Fruit fly (Drosophila melanogaster): ENCODE measurements around the gene colt.

Gene colt

dm6 chr2L:2749144-2749766 lies 20.6 kb downstream of the colt start (continued):
- no peak for TF ChIP-seq slbo (GFP tag; IDR thresholded peaks at IDR 0.05)
- TF ChIP-seq sr (GFP tag; IDR thresholded peaks at IDR 0.05) = no peak
- TF ChIP-seq Sry-δ (GFP tag; optimal IDR thresholded peaks at IDR 0.05) = peak; percentile 51
- 0 out of 2 replicates have a peak, but pooled peaks have one; percentile 42 for TF ChIP-seq CG6272 (GFP tag; IDR thresholded peaks at IDR 0.05)
- TF ChIP-seq hkb (optimal IDR thresholded peaks at IDR 0.05) = no peak
- TF ChIP-seq hkb (GFP tag; IDR thresholded peaks at IDR 0.05) = no peak
- peak; percentile 43 for TF ChIP-seq Myb (GFP tag; optimal IDR thresholded peaks at IDR 0.05)
- TF ChIP-seq amos (GFP tag; IDR thresholded peaks at IDR 0.05; ENCODE audit: partially characterized antibody) = no peak
- no peak for TF ChIP-seq Hand (GFP tag; optimal IDR thresholded peaks at IDR 0.05)
- TF ChIP-seq CG2875 (GFP tag; optimal IDR thresholded peaks at IDR 0.05) = peak; percentile 52
- TF ChIP-seq zfh2 (GFP tag; optimal IDR thresholded peaks at IDR 0.05) = peak; percentile 7
- no peak for TF ChIP-seq CG10274 (GFP tag; optimal IDR thresholded peaks at IDR 0.05)
- no peak for TF ChIP-seq Bteb2 (GFP tag; optimal IDR thresholded peaks at IDR 0.05)
- TF ChIP-seq CG9797 (GFP tag; optimal IDR thresholded peaks at IDR 0.05) = peak; percentile 12
- no peak for TF ChIP-seq fu2 (GFP tag; optimal IDR thresholded peaks at IDR 0.05)
- TF ChIP-seq Antp (GFP tag; optimal IDR thresholded peaks at IDR 0.05) = peak; percentile 0
- TF ChIP-seq CG8281 (tag; optimal IDR thresholded peaks at IDR 0.05) = peak; percentile 86
- peak; percentile 5 for TF ChIP-seq CG7987 (GFP tag; optimal IDR thresholded peaks at IDR 0.05)
- TF ChIP-seq CG10321 (GFP tag; IDR thresholded peaks at IDR 0.05) = no peak
- TF ChIP-seq dimm (GFP tag; IDR thresholded peaks at IDR 0.05) = no peak
- peak; percentile 64 for TF ChIP-seq nerfin-1 (tag; optimal IDR thresholded peaks at IDR 0.05)
- peak; percentile 39 for TF ChIP-seq BEAF-32 (GFP tag; optimal IDR thresholded peaks at IDR 0.05)
- peak; percentile 53 for TF ChIP-seq chn (GFP tag; optimal IDR thresholded peaks at IDR 0.05)
- no peak for TF ChIP-seq tx (GFP tag; optimal IDR thresholded peaks at IDR 0.05)
- no peak for TF ChIP-seq CG6654 (GFP tag; optimal IDR thresholded peaks at IDR 0.05)
- TF ChIP-seq fd3F (GFP tag; optimal IDR thresholded peaks at IDR 0.05) = no peak
- TF ChIP-seq CG9817 (tag; optimal IDR thresholded peaks at IDR 0.05) = no peak
- TF ChIP-seq CG13424 (tag; optimal IDR thresholded peaks at IDR 0.05) = peak; percentile 1
- peak; percentile 13 for TF ChIP-seq ERR (GFP tag; optimal IDR thresholded peaks at IDR 0.05)
- TF ChIP-seq Gug (GFP tag; IDR thresholded peaks at IDR 0.05) = 0 out of 4 replicates have a peak, but pooled peaks have one; percentile 40
- no peak for TF ChIP-seq CG32532 (GFP tag; IDR thresholded peaks at IDR 0.05)
- TF ChIP-seq Lhr (GFP tag; optimal IDR thresholded peaks at IDR 0.05) = no peak
- no peak for TF ChIP-seq Dad (GFP tag; optimal IDR thresholded peaks at IDR 0.05)
- TF ChIP-seq Nf-YB (GFP tag; optimal IDR thresholded peaks at IDR 0.05) = no peak
- TF ChIP-seq stwl (tag; optimal IDR thresholded peaks at IDR 0.05) = peak; percentile 1
- peak; percentile 10 for TF ChIP-seq pho (GFP tag; optimal IDR thresholded peaks at IDR 0.05)
- no peak for TF ChIP-seq CG13894 (tag; optimal IDR thresholded peaks at IDR 0.05)
- no peak for TF ChIP-seq gsb-n (tag; optimal IDR thresholded peaks at IDR 0.05)

DNA sequence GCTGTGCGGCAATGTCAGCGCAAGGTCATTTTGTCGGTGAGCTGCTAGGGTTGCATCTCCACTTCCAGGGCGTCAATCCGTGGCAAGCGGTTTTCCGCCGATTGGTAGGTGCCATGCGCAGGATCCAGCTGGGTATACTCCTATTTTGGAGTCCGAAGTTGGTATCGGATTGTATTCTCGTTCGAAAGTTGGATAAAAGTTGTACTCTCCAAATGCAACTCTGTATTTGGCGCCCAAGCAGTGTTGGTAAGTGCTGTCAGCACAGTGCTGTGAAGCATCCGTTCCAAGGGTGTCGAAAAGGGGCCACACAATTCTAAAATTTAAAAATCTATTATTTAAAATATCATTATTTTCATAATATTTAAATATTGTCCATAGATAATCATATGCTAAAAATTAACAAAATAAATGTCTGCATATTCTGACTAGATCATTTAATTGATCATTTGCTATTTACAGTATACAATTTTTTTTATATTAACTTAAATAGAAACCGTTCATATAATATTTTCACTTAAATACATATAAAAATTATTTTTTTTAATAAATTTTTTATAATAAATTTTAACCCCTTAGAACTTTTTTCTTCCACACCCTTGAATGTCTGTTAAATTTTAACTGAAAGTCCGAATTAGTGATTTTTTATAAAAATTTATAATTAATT lies 21.3 kb downstream of the colt start:
- TF ChIP-seq Ets97D (GFP tag; optimal IDR thresholded peaks at IDR 0.05) = peak; percentile 94
- no peak for TF ChIP-seq tll (GFP tag; optimal IDR thresholded peaks at IDR 0.05)
- TF ChIP-seq Hr39 (optimal IDR thresholded peaks at IDR 0.05) = no peak
- TF ChIP-seq CG3407 (GFP tag; optimal IDR thresholded peaks at IDR 0.05) = peak; percentile 59
- TF ChIP-seq repo (GFP tag; optimal IDR thresholded peaks at IDR 0.05) = peak; percentile 70
- peak; percentile 58 for TF ChIP-seq p53 (GFP tag; optimal IDR thresholded peaks at IDR 0.05)
- TF ChIP-seq cg (GFP tag; optimal IDR thresholded peaks at IDR 0.05) = no peak
- TF ChIP-seq CG6765 (GFP tag; optimal IDR thresholded peaks at IDR 0.05) = peak; percentile 85
- peak; percentile 62 for TF ChIP-seq Ada2b (GFP tag; IDR thresholded peaks at IDR 0.05)
- peak; percentile 68 for TF ChIP-seq trh (GFP tag; optimal IDR thresholded peaks at IDR 0.05)
- TF ChIP-seq fru (optimal IDR thresholded peaks at IDR 0.05) = no peak
- TF ChIP-seq CG8290 (GFP tag; optimal IDR thresholded peaks at IDR 0.05) = peak; percentile 82
- peak; percentile 94 to 96 for TF ChIP-seq CG8290 (tag; optimal IDR thresholded peaks at IDR 0.05)
- peak; percentile 80 for TF ChIP-seq CG1602 (GFP tag; optimal IDR thresholded peaks at IDR 0.05)
- TF ChIP-seq Fer1 (GFP tag; optimal IDR thresholded peaks at IDR 0.05) = peak; percentile 89
